Worm (Caenorhabditis elegans) whole organism, late embryonic: ENCODE measurements around the gene K10D6.3.

ENCODE experiments used
- ama-1 ChIP-seq: fragments of 150-350 bp; optimal IDR thresholded peaks from 2 replicates; lab custom pipeline; 2014
- ceh-2 ChIP-seq: sonication (generic microtip); optimal IDR thresholded peaks from 2 replicates; lab custom pipeline; 2016; ENCODE audit warnings: missing genotype, missing genetic modification characterization, missing compliant biosample characterization
- dve-1 ChIP-seq: sonication (generic microtip); optimal IDR thresholded peaks from 2 replicates; lab custom pipeline; 2017; ENCODE audit warnings: antibody characterized with exemption, mild to moderate bottlenecking, missing genetic modification characterization, missing compliant biosample characterization
- pqm-1 ChIP-seq: sonication (generic microtip); optimal IDR thresholded peaks from 2 replicates; lab custom pipeline; 2016; ENCODE audit warnings: missing genetic modification characterization, missing compliant biosample characterization

ce11 chrV:11156589-11156988 lies 43.8 kb upstream of the K10D6.3 start:
- TF ChIP-seq ceh-2: no peak
- no peak for TF ChIP-seq dve-1
- no peak for TF ChIP-seq ama-1 (lab: Kevin White, UChicago)
- no peak for TF ChIP-seq pqm-1 (tag; lab: Kevin White, UChicago)
